Worm (Caenorhabditis elegans) whole organism, L4/young adult: ENCODE measurements around the gene pptr-2.

Experiments used
- W03F9.2 ChIP-seq: fragments of 150-350 bp; optimal IDR thresholded peaks from 2 replicates; lab custom pipeline; 2014; ENCODE audit warnings: missing biosample characterization, missing genetic modification characterization
- dao-5 ChIP-seq: sonication (generic microtip); optimal IDR thresholded peaks from 2 replicates; lab custom pipeline; 2016; ENCODE audit warnings: missing genotype, missing genetic modification characterization, moderate library complexity, missing compliant biosample characterization
- him-1 ChIP-seq: sonication (generic microtip); optimal IDR thresholded peaks from 2 replicates; lab custom pipeline; 2016; ENCODE audit warnings: missing genotype, missing genetic modification reagents, missing genetic modification characterization, missing compliant biosample characterization

The pptr-2 gene

DNA sequence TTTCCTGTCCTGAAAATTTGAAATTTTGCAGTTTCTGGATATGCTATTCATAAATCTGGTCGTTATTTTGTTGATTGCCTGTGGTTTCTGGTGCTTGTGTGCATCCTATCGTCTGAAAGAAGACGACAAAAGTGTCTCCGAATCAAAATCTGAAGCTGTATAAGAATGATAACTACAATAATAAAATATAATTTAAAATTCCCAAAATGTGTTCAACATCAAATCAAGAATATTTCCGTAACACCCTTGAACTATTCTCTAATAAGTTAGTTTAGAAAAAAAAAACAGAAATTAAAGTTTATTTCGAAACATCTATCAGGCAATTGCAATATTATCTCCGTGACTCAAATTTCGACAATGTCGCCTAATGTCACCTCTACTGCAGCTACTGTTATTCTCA is 5.7 kb upstream of the pptr-2 start, which contains the start of gene C45B11.8:
Gene C45B11.8, plus strand, starts transcription at position 301 of the 400 bp plus-strand sequence.
- TF ChIP-seq W03F9.2 (tag; lab: Kevin White, UChicago) (no peak), dao-5 (tag; lab: Kevin White, UChicago) (no peak), him-1 (no peak)

ce11 chrV:11040020-11040419 is 5.3 kb upstream of the pptr-2 start, which contains the start of gene C45B11.9:
Gene C45B11.9 (plus strand): TSS chrV:11040320.
- TF ChIP-seq him-1: no peak
- TF ChIP-seq W03F9.2 (tag; lab: Kevin White, UChicago): no peak
- TF ChIP-seq dao-5 (tag; lab: Kevin White, UChicago): no peak

DNA sequence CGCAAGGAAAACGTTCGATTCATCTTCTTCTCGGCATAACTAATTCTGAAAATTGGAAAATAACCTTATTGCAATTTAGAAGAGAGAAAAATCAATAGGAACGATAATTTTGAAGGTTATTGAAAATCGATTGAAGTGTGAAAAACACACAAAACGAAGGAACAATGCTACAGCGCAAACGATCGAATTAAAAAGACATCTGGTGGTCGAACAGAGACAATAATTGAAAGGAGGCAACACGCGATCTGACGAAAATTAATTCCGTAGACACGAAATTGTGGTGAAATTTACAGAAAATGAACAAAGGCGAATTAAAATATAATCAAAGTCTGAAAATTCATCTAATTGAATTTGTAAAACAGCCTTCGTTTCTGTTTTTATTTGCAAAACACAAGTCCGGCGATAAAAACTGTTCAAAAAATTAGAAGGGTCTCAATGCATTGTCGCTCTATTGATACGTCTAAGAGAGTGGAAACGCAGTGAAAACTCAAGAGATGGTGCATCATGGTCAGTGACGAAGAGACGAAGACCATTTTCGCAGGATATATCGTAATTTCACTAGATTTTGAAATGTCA is 4.7 kb upstream of the pptr-2 start, which contains the start of gene pak-2:
Gene pak-2, minus strand, starts transcription at position 51 of the 576 bp plus-strand sequence.
- TF ChIP-seq W03F9.2 (tag; lab: Kevin White, UChicago): peak; percentile 52
- TF ChIP-seq dao-5 (tag; lab: Kevin White, UChicago): no peak
- TF ChIP-seq him-1: peak; percentile 55

ce11 chrV:11033241-11033640 is 1.5 kb downstream of the pptr-2 start:
- TF ChIP-seq dao-5 (tag; lab: Kevin White, UChicago) (no peak), him-1 (no peak), W03F9.2 (tag; lab: Kevin White, UChicago) (no peak)

- TF ChIP-seq W03F9.2 (tag; lab: Kevin White, UChicago): no peak
- TF ChIP-seq him-1: no peak
- TF ChIP-seq dao-5 (tag; lab: Kevin White, UChicago): no peak
Observed at ce11 chrV:11030675-11031074, 4.1 kb downstream of the pptr-2 start.

DNA sequence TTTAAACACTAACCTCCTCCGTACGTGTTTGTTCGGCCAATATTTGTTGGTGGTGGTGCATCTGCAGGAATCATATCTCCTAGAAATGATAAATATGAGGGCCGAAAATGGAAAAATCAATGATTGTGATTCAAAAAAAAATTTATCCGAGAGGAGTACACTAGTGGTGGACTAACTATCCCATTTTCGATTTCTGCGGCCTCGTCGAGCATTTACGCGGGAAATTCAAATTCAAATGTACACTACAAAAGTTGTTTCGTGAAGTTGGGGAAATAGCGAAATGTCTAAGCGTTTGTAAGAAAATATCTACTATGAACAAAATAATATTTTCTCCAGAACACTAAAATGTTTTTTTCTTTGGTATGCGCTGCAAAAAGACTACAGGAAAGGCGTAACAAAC is 5.4 kb downstream of the pptr-2 start:
- TF ChIP-seq W03F9.2 (tag; lab: Kevin White, UChicago): peak; percentile 22
- no peak for TF ChIP-seq him-1

ce11 chrV:11027740-11028139 is 7.0 kb downstream of the pptr-2 start:
- TF ChIP-seq him-1 (no peak), W03F9.2 (tag; lab: Kevin White, UChicago) (no peak), dao-5 (tag; lab: Kevin White, UChicago) (no peak)

- TF ChIP-seq dao-5 (tag; lab: Kevin White, UChicago) (no peak), W03F9.2 (tag; lab: Kevin White, UChicago) (no peak), him-1 (no peak)
Observed at ce11 chrV:11022817-11023216, 11.9 kb downstream of the pptr-2 start, which contains the start of the genes C13G3.12 and hot-6. Gene C13G3.12 (minus strand): TSS chrV:11022917. Gene hot-6 (minus strand): TSS chrV:11022937.

DNA sequence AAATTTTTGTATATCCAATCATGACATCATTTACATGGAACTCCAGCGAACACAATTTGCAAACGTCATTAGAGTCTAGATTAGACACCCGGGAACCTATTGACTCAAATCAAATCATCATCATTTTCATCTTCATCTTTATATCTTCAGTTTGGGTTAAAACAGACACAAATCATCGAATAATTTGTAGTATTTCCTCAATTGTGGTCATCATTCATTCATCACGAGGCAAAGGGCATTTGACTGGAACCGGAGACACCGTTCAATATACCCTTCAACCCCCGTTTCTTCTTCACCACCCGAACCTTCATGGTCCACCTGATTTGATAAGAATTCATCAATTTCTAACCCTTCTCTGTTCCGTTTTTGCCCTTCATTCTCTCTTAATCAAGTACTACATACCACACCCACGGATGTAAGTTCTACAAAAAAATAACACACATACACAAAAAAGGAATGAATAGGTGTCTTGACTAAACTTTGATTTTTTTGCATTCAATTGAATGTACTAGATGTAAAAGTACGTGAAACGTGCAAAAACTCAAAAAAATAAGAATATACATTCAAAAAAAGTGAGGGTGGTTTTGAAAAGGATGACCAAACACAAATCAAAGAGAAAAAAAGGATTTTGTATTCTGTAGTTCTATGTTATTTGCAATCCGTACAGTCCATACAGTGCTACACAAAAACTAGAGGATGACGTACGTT is 17.7 kb downstream of the pptr-2 start:
- TF ChIP-seq W03F9.2 (tag; lab: Kevin White, UChicago): no peak
- no peak for TF ChIP-seq him-1
- TF ChIP-seq dao-5 (tag; lab: Kevin White, UChicago): no peak

DNA sequence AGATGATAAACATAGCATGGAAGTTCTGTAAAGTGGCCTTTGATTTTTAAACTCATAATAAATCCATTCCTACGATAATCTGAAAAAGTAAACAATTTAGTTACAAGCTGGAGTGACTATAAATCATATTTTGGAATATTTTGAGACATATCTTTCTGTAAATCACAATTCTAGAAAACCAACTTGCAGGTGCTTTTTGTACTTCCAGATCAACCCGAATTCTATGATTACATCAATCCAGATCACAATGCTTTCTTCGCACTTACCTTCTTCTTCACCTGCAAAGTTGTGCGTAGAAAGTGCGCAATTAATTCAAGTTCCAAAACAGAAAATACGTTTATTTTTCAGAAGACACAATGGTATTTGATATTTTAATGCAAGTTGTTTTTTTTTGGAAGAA is 20.0 kb downstream of the pptr-2 start:
- TF ChIP-seq W03F9.2 (tag; lab: Kevin White, UChicago) (no peak), dao-5 (tag; lab: Kevin White, UChicago) (no peak), him-1 (no peak)

- TF ChIP-seq W03F9.2 (tag; lab: Kevin White, UChicago) (no peak), dao-5 (tag; lab: Kevin White, UChicago) (no peak), him-1 (no peak)
Observed at ce11 chrV:11013179-11013578, 21.6 kb downstream of the pptr-2 start.

DNA sequence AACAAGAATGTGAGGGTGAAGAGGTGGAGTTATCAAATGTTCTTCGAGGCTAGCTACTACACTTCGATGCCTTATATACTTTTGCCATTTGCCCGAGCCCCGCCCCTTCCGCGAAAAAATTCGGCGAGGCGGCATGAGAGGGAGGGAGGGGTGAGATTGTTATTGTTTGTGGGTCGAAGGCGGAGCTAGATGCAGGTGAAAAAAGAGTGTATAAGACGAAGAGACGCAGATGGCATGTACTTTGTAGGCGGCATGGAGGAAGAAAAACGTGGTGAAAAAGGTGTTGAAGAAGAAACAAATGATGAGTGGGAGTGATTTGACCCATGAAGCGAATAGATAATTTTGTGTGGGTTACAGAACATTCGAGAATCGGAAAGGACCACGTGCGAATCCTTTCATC is 22.3 kb downstream of the pptr-2 start, which contains the start of gene C13G3.1:
Gene C13G3.1, minus strand, starts transcription at position 47 of the 400 bp plus-strand sequence.
- TF ChIP-seq dao-5 (tag; lab: Kevin White, UChicago): no peak
- TF ChIP-seq W03F9.2 (tag; lab: Kevin White, UChicago): no peak
- no peak for TF ChIP-seq him-1

DNA sequence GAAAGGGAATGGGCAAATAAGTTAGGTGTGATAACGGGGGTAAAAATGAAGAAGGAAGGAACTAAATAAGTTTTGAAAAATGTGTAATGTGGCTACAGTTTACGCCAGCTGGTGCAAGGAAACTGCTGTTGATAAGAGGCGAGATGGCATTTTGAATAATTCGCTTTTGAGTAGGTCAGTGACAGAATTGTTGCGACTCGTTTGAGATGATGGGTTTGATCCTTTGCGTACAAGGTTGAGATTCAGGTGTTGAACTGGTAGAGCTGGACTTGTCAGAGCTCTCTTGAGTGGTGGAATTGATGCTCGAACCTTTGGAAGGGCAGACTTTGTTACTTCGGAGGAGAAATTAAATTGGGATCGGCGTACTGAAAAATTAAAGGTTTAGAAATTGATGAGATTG is 22.9 kb downstream of the pptr-2 start:
- TF ChIP-seq him-1 (no peak), W03F9.2 (tag; lab: Kevin White, UChicago) (no peak), dao-5 (tag; lab: Kevin White, UChicago) (no peak)

DNA sequence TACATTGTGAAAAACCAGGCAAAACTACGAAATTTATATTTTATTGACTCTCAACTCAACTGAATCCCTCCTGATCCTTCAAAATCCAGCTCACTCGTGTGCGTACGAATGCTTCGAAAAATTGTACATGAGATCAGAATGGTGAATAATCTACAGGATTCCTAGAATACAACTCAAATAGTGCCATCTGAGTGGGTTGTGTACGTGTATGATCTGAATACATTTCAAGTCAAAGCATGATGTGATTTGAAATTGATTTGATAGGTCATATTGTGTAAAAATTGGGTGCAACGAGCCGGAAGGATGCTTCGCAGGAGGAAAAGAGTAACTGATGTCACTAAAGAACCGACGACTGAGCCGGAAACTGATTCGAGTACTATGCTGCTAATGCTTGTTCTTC is 24.0 kb downstream of the pptr-2 start:
- TF ChIP-seq W03F9.2 (tag; lab: Kevin White, UChicago) (no peak), dao-5 (tag; lab: Kevin White, UChicago) (no peak), him-1 (no peak)
